Fruit fly (Drosophila melanogaster): Measurements from ENCODE around the gene CG6769.

CG6769 gene

dm6 chrX:17845820-17846379 is 14.9 kb upstream of the CG6769 start:
- TF ChIP-seq CG1792 (GFP tag; optimal IDR thresholded peaks at IDR 0.05) (no peak), grn (GFP tag; optimal IDR thresholded peaks at IDR 0.05) (peak; percentile 44), sug (tag; optimal IDR thresholded peaks at IDR 0.05) (peak; percentile 78), CG15479 (GFP tag; optimal IDR thresholded peaks at IDR 0.05) (peak; percentile 55), HmgZ (tag; optimal IDR thresholded peaks at IDR 0.05) (peak; percentile 17), CG6813 (GFP tag; optimal IDR thresholded peaks at IDR 0.05) (peak; percentile 28), CG3995 (GFP tag; optimal IDR thresholded peaks at IDR 0.05) (peak; percentile 1), PHDP (tag; optimal IDR thresholded peaks at IDR 0.05) (peak; percentile 12), sens (GFP tag) (peak; percentile 16), mirr (GFP tag; optimal IDR thresholded peaks at IDR 0.05) (peak; percentile 31), Dip2 (GFP tag; IDR thresholded peaks at IDR 0.05) (no peak), ttk (GFP tag; IDR thresholded peaks at IDR 0.05) (no peak), exex (tag; optimal IDR thresholded peaks at IDR 0.05) (peak; percentile 60), cg (GFP tag; optimal IDR thresholded peaks at IDR 0.05) (peak; percentile 19), nerfin-1 (tag; optimal IDR thresholded peaks at IDR 0.05) (no peak), CG34376 (GFP tag; optimal IDR thresholded peaks at IDR 0.05) (peak; percentile 86), GATAe (GFP tag; conservative IDR thresholded peaks at IDR 0.05) (peak; percentile 29; the same call in 1 of the 2 replicates), CG10543 (GFP tag; optimal IDR thresholded peaks at IDR 0.05) (peak; percentile 4), ftz-f1 (GFP tag; optimal IDR thresholded peaks at IDR 0.05) (peak; percentile 37)

dm6 chrX:17850179-17850578 is 10.6 kb upstream of the CG6769 start, which contains the start of the genes CG15814 and Spt7:
Gene CG15814, minus strand, starts transcription at chrX:17850342.
Gene Spt7, plus strand, starts transcription at chrX:17850460.
- TF ChIP-seq CG1602 (GFP tag; optimal IDR thresholded peaks at IDR 0.05) (no peak), CG12219 (GFP tag; optimal IDR thresholded peaks at IDR 0.05) (no peak), gce (GFP tag; IDR thresholded peaks at IDR 0.05) (no peak), Ssrp (tag; optimal IDR thresholded peaks at IDR 0.05) (no peak), Gsc (GFP tag; IDR thresholded peaks at IDR 0.05) (no peak), CG8478 (optimal IDR thresholded peaks at IDR 0.05) (no peak), mam (GFP tag; optimal IDR thresholded peaks at IDR 0.05) (peak; percentile 41), fd64A (GFP tag; optimal IDR thresholded peaks at IDR 0.05) (no peak), CG30020 (tag; optimal IDR thresholded peaks at IDR 0.05) (peak; percentile 32), Atf3 (GFP tag; optimal IDR thresholded peaks at IDR 0.05) (no peak), repo (GFP tag; optimal IDR thresholded peaks at IDR 0.05) (peak; percentile 6), CG10462 (GFP tag; optimal IDR thresholded peaks at IDR 0.05) (no peak), CG11398 (GFP tag; optimal IDR thresholded peaks at IDR 0.05) (no peak), CG11504 (tag; optimal IDR thresholded peaks at IDR 0.05) (no peak), CG18764 (GFP tag; optimal IDR thresholded peaks at IDR 0.05) (peak; percentile 15), CG17912 (GFP tag; optimal IDR thresholded peaks at IDR 0.05) (no peak), CG31365 (tag; optimal IDR thresholded peaks at IDR 0.05) (no peak), crol (GFP tag; IDR thresholded peaks at IDR 0.05) (no peak), pum (GFP tag; optimal IDR thresholded peaks at IDR 0.05) (no peak), HLH54F (GFP tag; optimal IDR thresholded peaks at IDR 0.05) (peak; percentile 21), CG8089 (GFP tag; optimal IDR thresholded peaks at IDR 0.05) (peak; percentile 12), hkb (optimal IDR thresholded peaks at IDR 0.05) (no peak), hkb (GFP tag; IDR thresholded peaks at IDR 0.05) (no peak; the same call in 1 of the 2 replicates), CG34376 (GFP tag; optimal IDR thresholded peaks at IDR 0.05) (peak; percentile 73), bbx (GFP tag; IDR thresholded peaks at IDR 0.05; ENCODE audit: partially characterized antibody) (peak; percentile 92), CG16813 (GFP tag; IDR thresholded peaks at IDR 0.05; ENCODE audit: partially characterized antibody) (peak; percentile 84), CG7556 (GFP tag; optimal IDR thresholded peaks at IDR 0.05) (no peak), gt (GFP tag; IDR thresholded peaks at IDR 0.05) (no peak), tna (GFP tag; IDR thresholded peaks at IDR 0.05; ENCODE audit: partially characterized antibody) (peak; percentile 74), wor (GFP tag; IDR thresholded peaks at IDR 0.05) (no peak), nmo (GFP tag; optimal IDR thresholded peaks at IDR 0.05) (peak; percentile 52), lbe (GFP tag; optimal IDR thresholded peaks at IDR 0.05) (peak; percentile 23), CG42726 (GFP tag; IDR thresholded peaks at IDR 0.05; ENCODE audit: partially characterized antibody) (peak; percentile 97)

Measured in whole organism, embryonic.